Fruit fly (Drosophila melanogaster) whole organism, embryonic: Measurements from ENCODE around the gene CG11986.

Experiments used
- Asciz ChIP-seq: fragments of 200-800 bp; sonication (Bioruptor generic); optimal IDR thresholded peaks from 2 replicates; lab custom pipeline; 2017; ENCODE audit warnings: missing biosample characterization, mild to moderate bottlenecking, missing genetic modification characterization, missing genetic modification reagents
- B-H1 ChIP-seq: fragments of 200-800 bp; sonication (Bioruptor generic); IDR thresholded peaks from 3 replicates; pipeline ENCODE4 v1.3.6; 2022; ENCODE audit warnings: missing biosample characterization, missing genetic modification characterization
- Blimp-1 ChIP-seq: fragments of 200-800 bp; sonication (Bioruptor generic); optimal IDR thresholded peaks from 3 replicates; lab custom pipeline; 2018; ENCODE audit warnings: missing biosample characterization, missing genetic modification characterization, mild to moderate bottlenecking, moderate library complexity, missing genetic modification reagents
- CG17328 ChIP-seq: fragments of 200-800 bp; sonication (Bioruptor generic); IDR thresholded peaks from 2 replicates; pipeline ENCODE4 v1.3.6; 2022; ENCODE audit warnings: missing biosample characterization, missing genetic modification characterization
- CG17359 ChIP-seq: fragments of 200-800 bp; sonication (Bioruptor generic); optimal IDR thresholded peaks from 3 replicates; lab custom pipeline; 2018; ENCODE audit warnings: missing biosample characterization, mild to moderate bottlenecking, missing genetic modification characterization, moderate library complexity
- CG1832 ChIP-seq: fragments of 200-800 bp; sonication (Bioruptor generic); optimal IDR thresholded peaks from 2 replicates; lab custom pipeline; 2017; ENCODE audit warnings: missing biosample characterization, mild to moderate bottlenecking, missing genetic modification characterization, inconsistent platforms
- CG2202 ChIP-seq: fragments of 200-800 bp; sonication (Bioruptor generic); optimal IDR thresholded peaks from 2 replicates; lab custom pipeline; 2018; ENCODE audit warnings: missing biosample characterization, mild to moderate bottlenecking, missing genetic modification characterization
- CG3281 ChIP-seq: fragments of 200-800 bp; sonication (Bioruptor generic); optimal IDR thresholded peaks from 3 replicates; lab custom pipeline; 2017; ENCODE audit warnings: missing biosample characterization, mild to moderate bottlenecking, missing genetic modification characterization
- CG5953 ChIP-seq: fragments of 200-800 bp; sonication (Bioruptor generic); IDR thresholded peaks from 2 replicates; pipeline ENCODE4 v1.3.6; 2022; ENCODE audit warnings: missing biosample characterization, missing genetic modification characterization
- CG6654 ChIP-seq: fragments of 200-800 bp; sonication (Bioruptor generic); optimal IDR thresholded peaks from 2 replicates; lab custom pipeline; 2017; ENCODE audit warnings: missing biosample characterization, mild to moderate bottlenecking, missing genetic modification characterization
- CG6689 ChIP-seq: fragments of 200-800 bp; sonication (Bioruptor generic); IDR thresholded peaks from 2 replicates; pipeline ENCODE4 v1.3.6; 2022; ENCODE audit warnings: missing biosample characterization, missing genetic modification characterization
- CG7928 ChIP-seq: fragments of 200-800 bp; sonication (Bioruptor generic); optimal IDR thresholded peaks from 2 replicates; lab custom pipeline; 2017; ENCODE audit warnings: missing biosample characterization, mild to moderate bottlenecking, missing genetic modification characterization
- CG8281 ChIP-seq: fragments of 200-800 bp; sonication (Bioruptor generic); optimal IDR thresholded peaks from 2 replicates; lab custom pipeline; 2018; ENCODE audit warnings: missing biosample characterization, mild to moderate bottlenecking, missing genetic modification characterization, moderate library complexity
- CG8290 ChIP-seq, 3 experiments: fragments of 200-800 bp; sonication (Bioruptor generic); optimal IDR thresholded peaks; 2 replicates each; lab custom pipeline; 2016 to 2019; ENCODE audit warnings: missing biosample characterization in 3 of 3, missing genetic modification characterization in 3 of 3, mild to moderate bottlenecking in 2 of 3, moderate library complexity in 1 of 3
- CG8765 ChIP-seq: fragments of 200-800 bp; sonication (Bioruptor generic); IDR thresholded peaks from 2 replicates; pipeline ENCODE4 v1.3.6; 2022; ENCODE audit warnings: missing biosample characterization, missing genetic modification characterization
- CG9932 ChIP-seq: fragments of 200-800 bp; sonication (Bioruptor generic); IDR thresholded peaks from 2 replicates; pipeline ENCODE4 v1.3.6; 2022; ENCODE audit warnings: missing biosample characterization, missing genetic modification characterization
- Doc3 ChIP-seq: fragments of 200-800 bp; sonication (Bioruptor generic); IDR thresholded peaks from 3 replicates; pipeline ENCODE4 v1.3.6; 2022; ENCODE audit warnings: missing biosample characterization, missing genetic modification characterization; ENCODE audit not compliant: partially characterized antibody
- Drgx ChIP-seq: fragments of 200-800 bp; sonication (Bioruptor generic); IDR thresholded peaks from 2 replicates; pipeline ENCODE4 v1.3.6; 2022; ENCODE audit warnings: missing biosample characterization, missing genetic modification characterization
- E2f2 ChIP-seq: fragments of 200-800 bp; sonication (Bioruptor generic); IDR thresholded peaks from 2 replicates; pipeline ENCODE4 v1.3.6; 2022; ENCODE audit warnings: missing biosample characterization, missing genetic modification characterization
- Ets65A ChIP-seq: fragments of 200-800 bp; sonication (Bioruptor generic); peaks from one replicate; lab custom pipeline; 2016; ENCODE audit warnings: missing biosample characterization, missing genetic modification characterization
- Hand ChIP-seq: fragments of 200-800 bp; sonication (Bioruptor generic); optimal IDR thresholded peaks from 2 replicates; lab custom pipeline; 2017; ENCODE audit warnings: mild to moderate bottlenecking, missing biosample characterization, missing genetic modification reagents, missing genetic modification characterization
- Hey ChIP-seq: fragments of 200-800 bp; sonication (Bioruptor generic); optimal IDR thresholded peaks from 3 replicates; lab custom pipeline; 2018; ENCODE audit warnings: missing biosample characterization, mild to moderate bottlenecking, missing genetic modification characterization
- HmgD ChIP-seq: fragments of 200-800 bp; sonication (Bioruptor generic); optimal IDR thresholded peaks from 3 replicates; lab custom pipeline; 2016; ENCODE audit warnings: missing biosample characterization, missing genetic modification characterization
- HmgZ ChIP-seq: fragments of 200-800 bp; sonication (Bioruptor generic); optimal IDR thresholded peaks from 2 replicates; lab custom pipeline; 2018; ENCODE audit warnings: missing biosample characterization, mild to moderate bottlenecking, missing genetic modification characterization
- Hmr ChIP-seq: fragments of 200-800 bp; sonication (Bioruptor generic); optimal IDR thresholded peaks from 3 replicates; lab custom pipeline; 2017; ENCODE audit warnings: mild to moderate bottlenecking, missing biosample characterization, missing genetic modification reagents, missing genetic modification characterization
- MBD-R2 ChIP-seq: fragments of 200-800 bp; sonication (Bioruptor generic); IDR thresholded peaks from 2 replicates; pipeline ENCODE4 v1.3.6; 2022; ENCODE audit warnings: missing biosample characterization, missing genetic modification characterization
- Mes4 ChIP-seq: fragments of 200-800 bp; sonication (Bioruptor generic); optimal IDR thresholded peaks from 2 replicates; lab custom pipeline; 2016; ENCODE audit warnings: missing biosample characterization, missing genetic modification characterization
- Mrtf ChIP-seq: fragments of 200-800 bp; sonication (Bioruptor generic); IDR thresholded peaks from 3 replicates; pipeline ENCODE4 v1.3.6; 2022; ENCODE audit warnings: missing biosample characterization, missing genetic modification characterization
- Nf-YC ChIP-seq: fragments of 200-800 bp; optimal IDR thresholded peaks from 3 replicates; lab custom pipeline; 2019; ENCODE audit warnings: missing biosample characterization, mild to moderate bottlenecking, missing genetic modification characterization, moderate library complexity
- TFAM ChIP-seq: fragments of 200-800 bp; sonication (Bioruptor generic); optimal IDR thresholded peaks from 2 replicates; lab custom pipeline; 2017; ENCODE audit warnings: missing biosample characterization, missing genetic modification characterization, inconsistent platforms
- ash1 ChIP-seq: fragments of 200-800 bp; sonication (Bioruptor generic); optimal IDR thresholded peaks from 2 replicates; lab custom pipeline; 2018; ENCODE audit warnings: missing biosample characterization, mild to moderate bottlenecking, missing genetic modification characterization
- bcd ChIP-seq: fragments of 200-800 bp; sonication (Bioruptor generic); optimal IDR thresholded peaks from 2 replicates; lab custom pipeline; 2017; ENCODE audit warnings: missing biosample characterization, mild to moderate bottlenecking, missing genetic modification characterization
- dmrt11E ChIP-seq: fragments of 200-800 bp; sonication (Bioruptor generic); optimal IDR thresholded peaks from 3 replicates; lab custom pipeline; 2018; ENCODE audit warnings: missing biosample characterization, mild to moderate bottlenecking, missing genetic modification characterization, moderate library complexity
- fd102C ChIP-seq: fragments of 200-800 bp; sonication (Bioruptor generic); optimal IDR thresholded peaks from 2 replicates; lab custom pipeline; 2018; ENCODE audit warnings: missing biosample characterization, mild to moderate bottlenecking, missing genetic modification characterization, moderate library complexity
- grn ChIP-seq: fragments of 200-800 bp; sonication (Bioruptor generic); optimal IDR thresholded peaks from 3 replicates; lab custom pipeline; 2017; ENCODE audit warnings: missing biosample characterization, missing genetic modification characterization
- hkb ChIP-seq, 2 experiments: fragments of 200-800 bp in 1 of 2; fragments of >200 bp in 1 of 2; sonication (Bioruptor generic) in 1 of 2; IDR thresholded peaks in 1 of 2; optimal IDR thresholded peaks in 1 of 2; 2 replicates each; pipeline versions ENCODE4 v1.3.6 to Lab custom; 2017 to 2022; ENCODE audit warnings: missing biosample characterization in 1 of 2, missing genetic modification characterization in 1 of 2
- hth ChIP-seq: fragments of >200 bp; optimal IDR thresholded peaks from 2 replicates; lab custom pipeline; 2017; ENCODE audit warnings: inconsistent platforms
- mirr ChIP-seq: fragments of 200-800 bp; sonication (Bioruptor generic); optimal IDR thresholded peaks from 3 replicates; lab custom pipeline; 2018; ENCODE audit warnings: missing biosample characterization, mild to moderate bottlenecking, missing genetic modification characterization
- nerfin-2 ChIP-seq: fragments of 200-800 bp; sonication (Bioruptor generic); IDR thresholded peaks from 2 replicates; pipeline ENCODE4 v1.3.6; 2022; ENCODE audit warnings: missing biosample characterization, missing genetic modification characterization; ENCODE audit not compliant: partially characterized antibody
- pum ChIP-seq: fragments of 200-800 bp; sonication (Bioruptor generic); optimal IDR thresholded peaks from 2 replicates; lab custom pipeline; 2016; ENCODE audit warnings: missing biosample characterization, missing genetic modification characterization
- row ChIP-seq: fragments of 200-800 bp; sonication (Bioruptor generic); IDR thresholded peaks from 3 replicates; pipeline ENCODE4 v1.3.6; 2022; ENCODE audit warnings: missing biosample characterization, missing genetic modification characterization
- sc ChIP-seq, 3 experiments: fragments of >200 bp in 2 of 3; fragments of 200-800 bp in 1 of 3; sonication (Bioruptor generic) in 1 of 3; optimal IDR thresholded peaks; 2 replicates in 2 of 3; 3 replicates in 1 of 3; lab custom pipeline; 2017; ENCODE audit warnings: mild to moderate bottlenecking in 1 of 3, missing biosample characterization in 1 of 3, missing genetic modification characterization in 1 of 3, missing genetic modification reagents in 1 of 3
- sens ChIP-seq: fragments of 200-800 bp; sonication (Bioruptor generic); peaks from one replicate; lab custom pipeline; 2016; ENCODE audit warnings: missing biosample characterization, missing genetic modification characterization
- sr ChIP-seq: fragments of 200-800 bp; sonication (Bioruptor generic); IDR thresholded peaks from 3 replicates; pipeline ENCODE4 v1.3.6; 2022; ENCODE audit warnings: missing biosample characterization, missing genetic modification characterization
- tll ChIP-seq, 2 experiments: fragments of 200-800 bp in 1 of 2; fragments of >200 bp in 1 of 2; sonication (Bioruptor generic) in 1 of 2; optimal IDR thresholded peaks; 2 replicates each; lab custom pipeline; 2017 to 2019; ENCODE audit warnings: missing biosample characterization in 2 of 2, missing genetic modification characterization in 2 of 2, mild to moderate bottlenecking in 1 of 2, moderate library complexity in 1 of 2
- toy ChIP-seq: fragments of 200-800 bp; sonication (Bioruptor generic); IDR thresholded peaks from 2 replicates; pipeline ENCODE4 v1.3.6; 2022; ENCODE audit warnings: missing biosample characterization, missing genetic modification characterization
- ttk ChIP-seq: fragments of 200-800 bp; sonication (Bioruptor generic); IDR thresholded peaks from 2 replicates; pipeline ENCODE4 v2.1.2; 2022; ENCODE audit warnings: missing biosample characterization, missing genetic modification characterization
- wor ChIP-seq: fragments of 200-800 bp; sonication (Bioruptor generic); IDR thresholded peaks from 2 replicates; pipeline ENCODE4 v1.3.6; 2022; ENCODE audit warnings: missing biosample characterization, missing genetic modification characterization

CG11986 gene

dm6 chr3R:9013765-9014380 is 1.4 kb upstream of the CG11986 start (continued):
- TF ChIP-seq hkb (optimal IDR thresholded peaks at IDR 0.05; lab: Kevin White, UChicago) (peak; percentile 33), hkb (GFP tag; IDR thresholded peaks at IDR 0.05; lab: Robert Waterston, UW) (0 out of 2 replicates have a peak, but pooled peaks have one; percentile 12), CG17328 (peak; percentile 46; the same call in 1 of the 2 replicates), CG8290 (GFP tag; optimal IDR thresholded peaks at IDR 0.05; lab: Kevin White, UChicago) (peak; percentile 44), CG8290 (tag; optimal IDR thresholded peaks at IDR 0.05; lab: Kevin White, UChicago) (peak in 1 of 2 experiments; percentile 11), Mes4 (GFP tag; lab: Kevin White, UChicago) (peak; percentile 64), HmgD (GFP tag; lab: Kevin White, UChicago) (peak; percentile 73), row (GFP tag; lab: Robert Waterston, UW) (peak; percentile 56), CG8281 (tag; lab: Kevin White, UChicago) (no peak), B-H1 (GFP tag; lab: Robert Waterston, UW) (no peak; the same call in 2 of the 3 replicates), TFAM (GFP tag; lab: Kevin White, UChicago) (no peak), Asciz (GFP tag; lab: Kevin White, UChicago) (no peak), MBD-R2 (GFP tag; lab: Robert Waterston, UW) (peak; percentile 57), CG1832 (no peak), CG7928 (peak; percentile 4), CG3281 (GFP tag; lab: Kevin White, UChicago) (peak; percentile 57), CG6689 (GFP tag; lab: Robert Waterston, UW) (peak; percentile 49), dmrt11E (tag; lab: Kevin White, UChicago) (peak; percentile 33), ash1 (GFP tag; lab: Kevin White, UChicago) (no peak), Hey (no peak), CG17359 (peak; percentile 50), E2f2 (GFP tag; lab: Robert Waterston, UW) (peak; percentile 35; the same call in 1 of the 2 replicates), sens (GFP tag; lab: Kevin White, UChicago) (peak; percentile 93), CG8765 (GFP tag; lab: Robert Waterston, UW) (no peak), Drgx (peak; percentile 12), HmgZ (tag; lab: Kevin White, UChicago) (peak; percentile 76), bcd (no peak), CG2202 (peak; percentile 9), tll (GFP tag; optimal IDR thresholded peaks at IDR 0.05; lab: Kevin White, UChicago) (no peak), CG9932 (GFP tag; lab: Robert Waterston, UW) (peak; percentile 58), nerfin-2 (peak; percentile 14; the same call in 1 of the 2 replicates), mirr (GFP tag; lab: Kevin White, UChicago) (no peak), Ets65A (peak; percentile 78), sr (GFP tag; lab: Robert Waterston, UW) (0 out of 3 replicates have a peak, but pooled peaks have one; percentile 53), fd102C (no peak), toy (no peak), Doc3 (GFP tag; lab: Robert Waterston, UW) (no peak), CG5953 (GFP tag; lab: Robert Waterston, UW) (no peak), grn (GFP tag; lab: Kevin White, UChicago) (no peak), wor (no peak), sc (optimal IDR thresholded peaks at IDR 0.05; lab: Kevin White, UChicago) (no peak), sc (GFP tag; optimal IDR thresholded peaks at IDR 0.05; lab: Kevin White, UChicago) (no peak), Nf-YC (tag; lab: Kevin White, UChicago) (peak; percentile 67), Mrtf (GFP tag; lab: Robert Waterston, UW) (0 out of 3 replicates have a peak, but pooled peaks have one; percentile 20), CG6654 (GFP tag; lab: Kevin White, UChicago) (no peak), hth (lab: Kevin White, UChicago) (no peak), Hand (GFP tag; lab: Kevin White, UChicago) (no peak), Blimp-1 (GFP tag; lab: Kevin White, UChicago) (no peak), Hmr (GFP tag; lab: Kevin White, UChicago) (no peak), ttk (GFP tag; lab: Robert Waterston, UW) (no peak), pum (peak; percentile 28)
